Worm (Caenorhabditis elegans) whole organism, L1 larva: ENCODE results near the gene folt-3.

ENCODE experiments used
- C16A3.4 ChIP-seq: fragments of 150-350 bp; optimal IDR thresholded peaks from 2 replicates; lab custom pipeline; 2014; ENCODE audit warnings: missing biosample characterization, missing genetic modification characterization
- C34B4.2 ChIP-seq: sonication (generic microtip); optimal IDR thresholded peaks from 2 replicates; lab custom pipeline; 2017; ENCODE audit warnings: mild to moderate bottlenecking, missing genetic modification characterization, missing compliant biosample characterization
- alr-1 ChIP-seq: fragments of 200-800 bp; sonication (Bioruptor generic); optimal IDR thresholded peaks from 2 replicates; lab custom pipeline; 2018; ENCODE audit warnings: borderline replicate concordance, mild to moderate bottlenecking, missing genetic modification characterization, missing compliant biosample characterization
- ceh-63 ChIP-seq: fragments of 200-800 bp; sonication (Bioruptor generic); optimal IDR thresholded peaks from 2 replicates; lab custom pipeline; 2018; ENCODE audit warnings: mild to moderate bottlenecking, missing genetic modification characterization, missing compliant biosample characterization
- elt-2 ChIP-seq: sonication (generic microtip); optimal IDR thresholded peaks from 2 replicates; lab custom pipeline; 2016; ENCODE audit warnings: missing genetic modification characterization, mild to moderate bottlenecking, inconsistent platforms, missing compliant biosample characterization, missing genetic modification reagents
- mef-2 ChIP-seq: fragments of 150-350 bp; optimal IDR thresholded peaks from 2 replicates; lab custom pipeline; 2014; ENCODE audit warnings: missing biosample characterization, missing genetic modification characterization
- pqm-1 ChIP-seq: sonication (generic microtip); optimal IDR thresholded peaks from 3 replicates; lab custom pipeline; 2017; ENCODE audit warnings: missing biosample characterization, missing genetic modification characterization
- zip-4 ChIP-seq: fragments of 200-800 bp; sonication (Bioruptor generic); optimal IDR thresholded peaks from 2 replicates; lab custom pipeline; 2018; ENCODE audit warnings: mild to moderate bottlenecking, missing genetic modification characterization, moderate library complexity, missing compliant biosample characterization
- ztf-4 ChIP-seq: fragments of 150-350 bp; optimal IDR thresholded peaks from 2 replicates; lab custom pipeline; 2014; ENCODE audit warnings: missing biosample characterization, missing genetic modification characterization

DNA sequence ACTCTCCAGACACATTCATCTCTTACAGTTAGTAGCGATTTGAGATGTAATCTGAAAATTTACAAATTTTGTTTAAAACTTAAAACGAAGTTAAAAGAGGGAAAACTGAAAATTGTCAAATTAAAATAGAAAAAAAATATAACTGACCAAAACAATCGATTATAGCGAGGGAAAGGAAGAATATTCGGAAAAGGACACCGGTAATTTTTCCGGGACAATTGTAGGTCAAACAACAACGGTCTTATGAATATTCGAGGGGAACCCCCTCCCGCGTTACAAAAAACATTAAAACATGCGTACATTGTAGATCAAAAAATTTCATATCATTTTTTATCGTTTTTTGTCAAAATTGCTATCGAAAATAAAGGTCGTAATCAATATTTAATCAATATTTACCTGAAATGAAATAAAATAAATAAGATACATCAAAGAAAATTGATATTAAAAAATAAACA is 12.5 kb upstream of the folt-3 start, which contains the start of gene C50E3.12:
- TF ChIP-seq C16A3.4 (tag; lab: Kevin White, UChicago) (no peak), ceh-63 (GFP tag; lab: Kevin White, UChicago) (no peak), pqm-1 (tag; lab: Kevin White, UChicago) (no peak), ztf-4 (no peak), mef-2 (no peak), alr-1 (no peak), zip-4 (GFP tag; lab: Kevin White, UChicago) (no peak), elt-2 (no peak), C34B4.2 (no peak)
